Worm (Caenorhabditis elegans): ENCODE measurements around the gene lbp-1.

The lbp-1 gene

DNA sequence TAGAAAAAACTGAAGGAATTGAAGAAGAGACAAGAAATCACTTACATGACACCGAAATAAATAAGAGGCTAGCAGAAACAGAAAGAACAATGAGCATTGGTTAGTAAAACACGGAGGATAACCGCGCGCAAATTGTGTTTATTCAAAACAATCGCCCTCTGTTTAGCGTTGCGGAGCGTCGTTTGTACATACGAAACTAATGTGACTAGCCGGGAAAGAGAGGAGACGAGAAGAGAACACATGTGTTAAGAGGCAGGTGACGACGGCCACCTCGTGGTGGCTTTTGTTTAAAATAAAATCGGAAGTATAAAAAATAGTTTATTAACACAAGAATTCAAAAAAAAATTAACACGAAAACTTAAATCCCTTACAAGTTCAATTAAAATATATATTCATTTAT lies 13.1 kb upstream of the lbp-1 start, which contains the start of gene F40F4.7 (continued):
- TF ChIP-seq daf-16 (GFP tag; optimal IDR thresholded peaks at IDR 0.05) (peak in 1 of 2 experiments; percentile 44), daf-16 (tag; optimal IDR thresholded peaks at IDR 0.05) (peak; percentile 47), D1046.2 (GFP tag; IDR thresholded peaks at IDR 0.05) (no peak), hmg-1.1 (GFP tag; IDR thresholded peaks at IDR 0.05) (peak; percentile 47), ceh-32 (tag; optimal IDR thresholded peaks at IDR 0.05; ENCODE audit: poor library complexity) (no peak), F10B5.3 (tag; optimal IDR thresholded peaks at IDR 0.05) (no peak), zfp-2 (tag; optimal IDR thresholded peaks at IDR 0.05) (no peak), Y5F2A.4 (GFP tag; optimal IDR thresholded peaks at IDR 0.05) (no peak), zag-1 (tag; optimal IDR thresholded peaks at IDR 0.05) (no peak), dmd-8 (GFP tag; IDR thresholded peaks at IDR 0.05) (no peak), madf-9 (GFP tag; conservative IDR thresholded peaks at IDR 0.05) (no peak), dve-1 (tag; optimal IDR thresholded peaks at IDR 0.05; ENCODE audit: insufficient read depth) (peak; percentile 80), T20F7.1 (GFP tag; optimal IDR thresholded peaks at IDR 0.05) (peak; percentile 95), sdz-12 (GFP tag; optimal IDR thresholded peaks at IDR 0.05) (no peak), duxl-1 (tag; optimal IDR thresholded peaks at IDR 0.05; ENCODE audit: poor library complexity) (no peak), nhr-48 (tag; optimal IDR thresholded peaks at IDR 0.05) (peak; percentile 21), lin-38 (GFP tag; IDR thresholded peaks at IDR 0.05) (no peak), ceh-20 (GFP tag; IDR thresholded peaks at IDR 0.05) (peak; percentile 55; the same call in 1 of the 2 replicates), F26F4.8 (GFP tag; conservative IDR thresholded peaks at IDR 0.05) (no peak), spr-3 (GFP tag; optimal IDR thresholded peaks at IDR 0.05) (no peak), pha-4 (GFP tag; IDR thresholded peaks at IDR 0.05) (no peak), pha-4 (tag; optimal IDR thresholded peaks at IDR 0.05) (peak; percentile 90), F44E2.7 (GFP tag; IDR thresholded peaks at IDR 0.05) (no peak), nhr-76 (tag; optimal IDR thresholded peaks at IDR 0.05) (no peak), skn-1 (tag; optimal IDR thresholded peaks at IDR 0.05) (no peak), ztf-11 (tag; optimal IDR thresholded peaks at IDR 0.05) (no peak), nhr-77 (tag; optimal IDR thresholded peaks at IDR 0.05) (peak; percentile 57), Y48G9A.11 (GFP tag; IDR thresholded peaks at IDR 0.05) (no peak), nhr-28 (tag; optimal IDR thresholded peaks at IDR 0.05) (peak; percentile 83), nhr-11 (tag; optimal IDR thresholded peaks at IDR 0.05) (peak; percentile 59), F37D6.2 (tag; optimal IDR thresholded peaks at IDR 0.05) (no peak), ceh-28 (tag; optimal IDR thresholded peaks at IDR 0.05) (no peak), rbr-2 (tag; optimal IDR thresholded peaks at IDR 0.05) (peak; percentile 44), aha-1 (tag) (peak; percentile 96), nhr-6 (tag; optimal IDR thresholded peaks at IDR 0.05) (peak; percentile 23), nhr-25 (tag; optimal IDR thresholded peaks at IDR 0.05; ENCODE audit: borderline replicate concordance, insufficient read depth) (no peak), lin-1 (GFP tag; IDR thresholded peaks at IDR 0.05) (no peak), mes-2 (tag; optimal IDR thresholded peaks at IDR 0.05; ENCODE audit: poor library complexity, severe bottlenecking) (peak; percentile 69), nhr-102 (tag; optimal IDR thresholded peaks at IDR 0.05) (peak; percentile 20), attf-4 (tag; optimal IDR thresholded peaks at IDR 0.05) (no peak), set-16 (GFP tag; IDR thresholded peaks at IDR 0.05) (no peak), hif-1 (tag; optimal IDR thresholded peaks at IDR 0.05) (peak in 1 of 2 experiments; percentile 50), egl-43 (GFP tag; IDR thresholded peaks at IDR 0.05) (no peak), mxl-3 (GFP tag; optimal IDR thresholded peaks at IDR 0.05) (peak; percentile 96), zip-11 (GFP tag; IDR thresholded peaks at IDR 0.05) (no peak), hlh-30 (tag; optimal IDR thresholded peaks at IDR 0.05; ENCODE audit: insufficient read depth) (peak; percentile 99), aly-2 (tag; optimal IDR thresholded peaks at IDR 0.05) (no peak), dpl-1 (GFP tag; optimal IDR thresholded peaks at IDR 0.05) (peak; percentile 56), daf-19 (GFP tag; conservative IDR thresholded peaks at IDR 0.05) (no peak), nhr-237 (tag; optimal IDR thresholded peaks at IDR 0.05) (no peak), R02D3.7 (tag; optimal IDR thresholded peaks at IDR 0.05) (no peak), mdt-29 (GFP tag; IDR thresholded peaks at IDR 0.05) (no peak)
